Fruit fly (Drosophila melanogaster) whole organism, prepupa: ENCODE measurements around the gene CG11426.

Source experiments
- CG34406 ChIP-seq: fragments of 200-800 bp; sonication (Bioruptor generic); optimal IDR thresholded peaks from 3 replicates; lab custom pipeline; 2016; ENCODE audit warnings: missing biosample characterization, missing genetic modification characterization
- Hr38 ChIP-seq: sonication (Bioruptor generic); optimal IDR thresholded peaks from 2 replicates; lab custom pipeline; 2016; ENCODE audit warnings: missing biosample characterization, missing genetic modification characterization
- salr ChIP-seq, 2 experiments: fragments of 200-800 bp; sonication (Bioruptor generic); optimal IDR thresholded peaks; 3 replicates each; lab custom pipeline; 2016 to 2018; ENCODE audit warnings: missing biosample characterization in 2 of 2, missing genetic modification characterization in 2 of 2, mild to moderate bottlenecking in 1 of 2
- svp ChIP-seq: fragments of 200-800 bp; sonication (Bioruptor generic); peaks from one replicate; lab custom pipeline; 2016; ENCODE audit warnings: missing biosample characterization, missing genetic modification characterization

- no peak for TF ChIP-seq salr (GFP tag; optimal IDR thresholded peaks at IDR 0.05; lab: Kevin White, UChicago)
- TF ChIP-seq svp (GFP tag; lab: Kevin White, UChicago), result no peak
- no peak for TF ChIP-seq Hr38 (GFP tag; lab: Kevin White, UChicago)
- TF ChIP-seq CG34406 (GFP tag; lab: Kevin White, UChicago), result no peak
These were observed 14.3 kb upstream of the CG11426 start for dm6 chr3L:22455953-22456488.
